Fruit fly (Drosophila melanogaster) whole organism, wandering third instar larva: ENCODE measurements around the gene Pglym78.

Experiments
- Abd-B ChIP-seq: fragments of >200 bp; optimal IDR thresholded peaks from 2 replicates; lab custom pipeline; 2017; ENCODE audit warnings: missing biosample characterization, missing genetic modification characterization
- CG32264 ChIP-seq: fragments of 200-800 bp; sonication (Bioruptor generic); optimal IDR thresholded peaks from 2 replicates; lab custom pipeline; 2016; ENCODE audit warnings: missing biosample characterization, missing genetic modification characterization
- Dfd ChIP-seq: fragments of >200 bp; optimal IDR thresholded peaks from 2 replicates; lab custom pipeline; 2017; ENCODE audit warnings: missing biosample characterization, missing genetic modification characterization
- Jra ChIP-seq: sonication (Bioruptor generic); optimal IDR thresholded peaks from 2 replicates; lab custom pipeline; 2016; ENCODE audit warnings: missing biosample characterization, missing genetic modification characterization
- OdsH ChIP-seq: fragments of 200-800 bp; sonication (Bioruptor generic); optimal IDR thresholded peaks from 2 replicates; lab custom pipeline; 2016; ENCODE audit warnings: missing biosample characterization, mild to moderate bottlenecking, missing genetic modification characterization
- Rel ChIP-seq, 2 experiments: fragments of 200-800 bp; sonication (Bioruptor generic) in 1 of 2; optimal IDR thresholded peaks; 2 replicates in 1 of 2; 3 replicates in 1 of 2; lab custom pipeline; 2016 to 2019; ENCODE audit warnings: mild to moderate bottlenecking in 2 of 2, missing biosample characterization in 2 of 2, missing genetic modification characterization in 2 of 2, moderate library complexity in 1 of 2
- dl ChIP-seq, 2 experiments: fragments of 175-275, 200-275 bp in 1 of 2; fragments of 200-275 bp in 1 of 2; sonication (Bioruptor generic); optimal IDR thresholded peaks; lab custom pipeline; 2018; ENCODE audit warnings: mild to moderate bottlenecking in 2 of 2, missing biosample characterization in 2 of 2, missing genetic modification characterization in 2 of 2, moderate library complexity in 2 of 2; ENCODE audit not compliant: partially characterized antibody in 2 of 2, insufficient read depth in 1 of 2
- dmrt93B ChIP-seq: fragments of 200-800 bp; sonication (Bioruptor generic); optimal IDR thresholded peaks from 2 replicates; lab custom pipeline; 2018; ENCODE audit warnings: missing biosample characterization, mild to moderate bottlenecking, missing genetic modification characterization
- foxo ChIP-seq, 2 experiments: fragments of 200-800 bp; sonication (Bioruptor generic); optimal IDR thresholded peaks; 2 replicates in 1 of 2; 3 replicates in 1 of 2; lab custom pipeline; 2016 to 2017; ENCODE audit warnings: missing biosample characterization in 2 of 2, missing genetic modification characterization in 2 of 2
- h ChIP-seq: fragments of 200-800 bp; sonication (Bioruptor generic); optimal IDR thresholded peaks from 3 replicates; lab custom pipeline; 2016; ENCODE audit warnings: missing biosample characterization, mild to moderate bottlenecking, missing genetic modification characterization
- pan ChIP-seq: fragments of >200 bp; optimal IDR thresholded peaks from 2 replicates; lab custom pipeline; 2017
- psq ChIP-seq: fragments of 200-800 bp; sonication (Bioruptor generic); optimal IDR thresholded peaks from 3 replicates; lab custom pipeline; 2017; ENCODE audit warnings: missing biosample characterization, mild to moderate bottlenecking, missing genetic modification characterization, moderate library complexity
- tai ChIP-seq: sonication (Bioruptor generic); optimal IDR thresholded peaks from 2 replicates; lab custom pipeline; 2016; ENCODE audit warnings: missing biosample characterization, missing genetic modification characterization
- usp ChIP-seq: fragments of >200 bp; optimal IDR thresholded peaks from 2 replicates; lab custom pipeline; 2017; ENCODE audit warnings: missing biosample characterization, missing genetic modification characterization

- TF ChIP-seq Jra (GFP tag; lab: Kevin White, UChicago) (no peak), dl (GFP tag; optimal IDR thresholded peaks at IDR 0.05; lab: Kevin White, UChicago; ENCODE audit: insufficient read depth in 1 of 2, partially characterized antibody in 2 of 2) (no peak), pan (lab: Kevin White, UChicago) (no peak), Dfd (GFP tag; lab: Kevin White, UChicago) (no peak), tai (GFP tag; lab: Kevin White, UChicago) (no peak), usp (GFP tag; lab: Kevin White, UChicago) (no peak), psq (GFP tag; lab: Kevin White, UChicago) (no peak), OdsH (GFP tag; lab: Kevin White, UChicago) (no peak), foxo (GFP tag; optimal IDR thresholded peaks at IDR 0.05; lab: Kevin White, UChicago) (no peak), Abd-B (GFP tag; lab: Kevin White, UChicago) (no peak), CG32264 (GFP tag; lab: Kevin White, UChicago) (no peak), Rel (GFP tag; optimal IDR thresholded peaks at IDR 0.05; lab: Kevin White, UChicago) (no peak), Rel (tag; optimal IDR thresholded peaks at IDR 0.05; lab: Kevin White, UChicago) (no peak), h (GFP tag; lab: Kevin White, UChicago) (no peak), dmrt93B (GFP tag; lab: Kevin White, UChicago) (no peak)
Observed at dm6 chr3R:29138407-29138806, 9.6 kb upstream of the Pglym78 start, which contains the start of the genes Alg13 and superdeath.
